Worm (Caenorhabditis elegans): ENCODE results near the gene F40G12.6.

ce11 chrV:14246761-14247160 lies 26.2 kb downstream of the F40G12.6 start, which contains the start of gene K02E11.3:
- TF ChIP-seq hrde-1 (tag; optimal IDR thresholded peaks at IDR 0.05; ENCODE audit: borderline replicate concordance) (no peak), nhr-120 (GFP tag; IDR thresholded peaks at IDR 0.05) (no peak), sdz-38 (tag; optimal IDR thresholded peaks at IDR 0.05) (no peak), madf-8 (GFP tag; conservative IDR thresholded peaks at IDR 0.05) (no peak), cebp-1 (GFP tag; IDR thresholded peaks at IDR 0.05) (no peak), cebp-1 (tag; optimal IDR thresholded peaks at IDR 0.05) (no peak), snpc-4 (GFP tag; optimal IDR thresholded peaks at IDR 0.05) (no peak), snpc-4 (tag; optimal IDR thresholded peaks at IDR 0.05) (no peak), unc-62 (GFP tag; optimal IDR thresholded peaks at IDR 0.05) (no peak), sea-2 (GFP tag; IDR thresholded peaks at IDR 0.05) (no peak), hlh-26 (GFP tag; conservative IDR thresholded peaks at IDR 0.05) (no peak)
